Comparison of ENCODE assay signal across 1 fruit fly cellular context in genomic region chr3L:9410754-9411423, dm6.
TF ChIP-seq lines count a peak whose summit lies in the region.

Gene CG4022, minus strand, starts transcription at chr3L:9410832.
Gene Cpsf5, plus strand, starts transcription at chr3L:9411038.

TF ChIP-seq in whole organism, embryonic, 481 proteins besides CTCF, POLR2A, EP300 and RAD21 (continued from another document and continues in another):
- TF ChIP-seq pzg (GFP tag; optimal IDR thresholded peaks at IDR 0.05; lab: Kevin White, UChicago), result peak; percentile 82
- TF ChIP-seq Deaf1 (tag; optimal IDR thresholded peaks at IDR 0.05; lab: Kevin White, UChicago), result peak; percentile 60
- TF ChIP-seq crol (GFP tag; IDR thresholded peaks at IDR 0.05; lab: Robert Waterston, UW), result no peak
- TF ChIP-seq pfk (GFP tag; optimal IDR thresholded peaks at IDR 0.05; lab: Kevin White, UChicago), result no peak
- TF ChIP-seq chn (GFP tag; optimal IDR thresholded peaks at IDR 0.05; lab: Kevin White, UChicago), result peak; percentile 84
- no peak for TF ChIP-seq Dip2 (GFP tag; IDR thresholded peaks at IDR 0.05; lab: Robert Waterston, UW)
- no peak for TF ChIP-seq CG12236 (GFP tag; optimal IDR thresholded peaks at IDR 0.05; lab: Kevin White, UChicago)
- TF ChIP-seq MBD-R2 (GFP tag; IDR thresholded peaks at IDR 0.05; lab: Robert Waterston, UW), result peak; percentile 84
- TF ChIP-seq tup (GFP tag; optimal IDR thresholded peaks at IDR 0.05; lab: Kevin White, UChicago), result peak; percentile 41
- peak; percentile 79 for TF ChIP-seq al (GFP tag; IDR thresholded peaks at IDR 0.05; lab: Robert Waterston, UW)
- no peak for TF ChIP-seq corto (GFP tag; optimal IDR thresholded peaks at IDR 0.05; lab: Kevin White, UChicago)
- peak; percentile 100 for TF ChIP-seq CG15514 (GFP tag; optimal IDR thresholded peaks at IDR 0.05; lab: Kevin White, UChicago)
- no peak for TF ChIP-seq cg (GFP tag; optimal IDR thresholded peaks at IDR 0.05; lab: Kevin White, UChicago)
- no peak for TF ChIP-seq CG8359 (GFP tag; optimal IDR thresholded peaks at IDR 0.05; lab: Kevin White, UChicago; ENCODE audit: borderline replicate concordance)
- TF ChIP-seq CG10959 (GFP tag; IDR thresholded peaks at IDR 0.05; lab: Robert Waterston, UW), result peak; percentile 70
- TF ChIP-seq Sox102F (GFP tag; optimal IDR thresholded peaks at IDR 0.05; lab: Kevin White, UChicago), result peak; percentile 82
- TF ChIP-seq CG7963 (GFP tag; IDR thresholded peaks at IDR 0.05; lab: Robert Waterston, UW; ENCODE audit: partially characterized antibody), result no peak
- peak; percentile 81 for TF ChIP-seq tin (GFP tag; optimal IDR thresholded peaks at IDR 0.05; lab: Kevin White, UChicago)
- TF ChIP-seq Rfx (GFP tag; IDR thresholded peaks at IDR 0.05; lab: Robert Waterston, UW), result peak; percentile 88
- peak; percentile 36 for TF ChIP-seq CG8281 (tag; optimal IDR thresholded peaks at IDR 0.05; lab: Kevin White, UChicago)
- peak; percentile 98 for TF ChIP-seq CG7928 (GFP tag; optimal IDR thresholded peaks at IDR 0.05; lab: Kevin White, UChicago)
- TF ChIP-seq CG18011 (GFP tag; optimal IDR thresholded peaks at IDR 0.05; lab: Kevin White, UChicago), result peak; percentile 58
- peak; percentile 92 for TF ChIP-seq CG13424 (tag; optimal IDR thresholded peaks at IDR 0.05; lab: Kevin White, UChicago)
- TF ChIP-seq ind (GFP tag; optimal IDR thresholded peaks at IDR 0.05; lab: Kevin White, UChicago), result peak; percentile 75
- TF ChIP-seq CG9817 (tag; optimal IDR thresholded peaks at IDR 0.05; lab: Kevin White, UChicago), result peak; percentile 90
- TF ChIP-seq CG7271 (tag; optimal IDR thresholded peaks at IDR 0.05; lab: Kevin White, UChicago), result peak; percentile 67
- TF ChIP-seq row (GFP tag; IDR thresholded peaks at IDR 0.05; lab: Robert Waterston, UW), result peak; percentile 95
- TF ChIP-seq ci (GFP tag; IDR thresholded peaks at IDR 0.05; lab: Robert Waterston, UW), result peak; percentile 90
- peak; percentile 53 for TF ChIP-seq Dip3 (GFP tag; optimal IDR thresholded peaks at IDR 0.05; lab: Kevin White, UChicago)
- peak; percentile 70 for TF ChIP-seq CG11247 (GFP tag; IDR thresholded peaks at IDR 0.05; lab: Robert Waterston, UW)
- TF ChIP-seq Side (GFP tag; optimal IDR thresholded peaks at IDR 0.05; lab: Kevin White, UChicago), result peak; percentile 34
- TF ChIP-seq vnd (GFP tag; IDR thresholded peaks at IDR 0.05; lab: Robert Waterston, UW; ENCODE audit: partially characterized antibody), result no peak
- no peak for TF ChIP-seq Lpt (GFP tag; optimal IDR thresholded peaks at IDR 0.05; lab: Kevin White, UChicago)
- TF ChIP-seq CG12219 (GFP tag; optimal IDR thresholded peaks at IDR 0.05; lab: Kevin White, UChicago), result peak; percentile 69
- TF ChIP-seq Awh (GFP tag; IDR thresholded peaks at IDR 0.05; lab: Robert Waterston, UW), result peak; percentile 62; the same call in 1 of the 2 replicates
- peak; percentile 68 for TF ChIP-seq CG18476 (GFP tag; optimal IDR thresholded peaks at IDR 0.05; lab: Kevin White, UChicago)
- no peak for TF ChIP-seq CG14860 (GFP tag; IDR thresholded peaks at IDR 0.05; lab: Robert Waterston, UW; ENCODE audit: partially characterized antibody)
- TF ChIP-seq Med (GFP tag; lab: Kevin White, UChicago), result peak; percentile 92
- no peak for TF ChIP-seq CG6854 (GFP tag; optimal IDR thresholded peaks at IDR 0.05; lab: Kevin White, UChicago)
- no peak for TF ChIP-seq tna (GFP tag; IDR thresholded peaks at IDR 0.05; lab: Robert Waterston, UW; ENCODE audit: partially characterized antibody)
- TF ChIP-seq CG8388 (GFP tag; optimal IDR thresholded peaks at IDR 0.05; lab: Kevin White, UChicago), result peak; percentile 78
- peak; percentile 78 for TF ChIP-seq Ada2b (GFP tag; IDR thresholded peaks at IDR 0.05; lab: Robert Waterston, UW)
- peak; percentile 73 for TF ChIP-seq mam (GFP tag; optimal IDR thresholded peaks at IDR 0.05; lab: Kevin White, UChicago)
- TF ChIP-seq tio (GFP tag; optimal IDR thresholded peaks at IDR 0.05; lab: Kevin White, UChicago), result no peak
- TF ChIP-seq Lhr (GFP tag; optimal IDR thresholded peaks at IDR 0.05; lab: Kevin White, UChicago), result peak; percentile 80
- TF ChIP-seq wdn (GFP tag; IDR thresholded peaks at IDR 0.05; lab: Robert Waterston, UW), result peak; percentile 55; the same call in 1 of the 2 replicates
- no peak for TF ChIP-seq her (GFP tag; optimal IDR thresholded peaks at IDR 0.05; lab: Kevin White, UChicago)
- TF ChIP-seq Poxn (GFP tag; IDR thresholded peaks at IDR 0.05; lab: Robert Waterston, UW), result peak; percentile 56; the same call in 1 of the 2 replicates
- peak; percentile 67 for TF ChIP-seq Bdp1 (GFP tag; optimal IDR thresholded peaks at IDR 0.05; lab: Kevin White, UChicago)
- TF ChIP-seq CG34422 (GFP tag; IDR thresholded peaks at IDR 0.05; lab: Robert Waterston, UW), result peak; percentile 80
- no peak for TF ChIP-seq fru (optimal IDR thresholded peaks at IDR 0.05; lab: Kevin White, UChicago)
- TF ChIP-seq usp (GFP tag; optimal IDR thresholded peaks at IDR 0.05; lab: Kevin White, UChicago), result no peak
- TF ChIP-seq CG12104 (GFP tag; optimal IDR thresholded peaks at IDR 0.05; lab: Kevin White, UChicago), result peak; percentile 85
- peak; percentile 87 for TF ChIP-seq PHDP (tag; optimal IDR thresholded peaks at IDR 0.05; lab: Kevin White, UChicago)
- TF ChIP-seq HLH4C (GFP tag; IDR thresholded peaks at IDR 0.05; lab: Robert Waterston, UW; ENCODE audit: partially characterized antibody), result peak; percentile 41; the same call in 1 of the 3 replicates
- no peak for TF ChIP-seq jigr1 (GFP tag; IDR thresholded peaks at IDR 0.05; lab: Robert Waterston, UW)
- TF ChIP-seq schlank (tag; optimal IDR thresholded peaks at IDR 0.05; lab: Kevin White, UChicago), result peak; percentile 63
- TF ChIP-seq ham (GFP tag; IDR thresholded peaks at IDR 0.05; lab: Robert Waterston, UW), result peak; percentile 52; the same call in 1 of the 2 replicates
- peak; percentile 67 for TF ChIP-seq CG10462 (GFP tag; optimal IDR thresholded peaks at IDR 0.05; lab: Kevin White, UChicago)
- TF ChIP-seq nerfin-2 (GFP tag; IDR thresholded peaks at IDR 0.05; lab: Robert Waterston, UW; ENCODE audit: partially characterized antibody), result no peak
- TF ChIP-seq Hand (GFP tag; optimal IDR thresholded peaks at IDR 0.05; lab: Kevin White, UChicago), result peak; percentile 55
- peak; percentile 46 for TF ChIP-seq CG31388 (GFP tag; optimal IDR thresholded peaks at IDR 0.05; lab: Kevin White, UChicago)
- no peak for TF ChIP-seq p53 (GFP tag; optimal IDR thresholded peaks at IDR 0.05; lab: Kevin White, UChicago)
- TF ChIP-seq odd (GFP tag; optimal IDR thresholded peaks at IDR 0.05; lab: Kevin White, UChicago), result peak; percentile 57
- peak; percentile 93 for TF ChIP-seq Dbx (GFP tag; IDR thresholded peaks at IDR 0.05; lab: Robert Waterston, UW)
- TF ChIP-seq CG4730 (GFP tag; IDR thresholded peaks at IDR 0.05; lab: Robert Waterston, UW), result peak; percentile 62
- TF ChIP-seq BEAF-32 (GFP tag; optimal IDR thresholded peaks at IDR 0.05; lab: Kevin White, UChicago), result peak; percentile 52
- TF ChIP-seq CG15011 (GFP tag; optimal IDR thresholded peaks at IDR 0.05; lab: Kevin White, UChicago), result peak; percentile 29
- no peak for TF ChIP-seq aop (GFP tag; IDR thresholded peaks at IDR 0.05; lab: Robert Waterston, UW)
- TF ChIP-seq eve (GFP tag; optimal IDR thresholded peaks at IDR 0.05; lab: Kevin White, UChicago), result no peak
- TF ChIP-seq Trl (optimal IDR thresholded peaks at IDR 0.05; lab: Kevin White, UChicago), result no peak
- peak; percentile 57 for TF ChIP-seq Trl (GFP tag; optimal IDR thresholded peaks at IDR 0.05; lab: Kevin White, UChicago)
- TF ChIP-seq Sin3A (optimal IDR thresholded peaks at IDR 0.05; lab: Kevin White, UChicago), result peak; percentile 77
- TF ChIP-seq CG6254 (GFP tag; optimal IDR thresholded peaks at IDR 0.05; lab: Kevin White, UChicago), result peak; percentile 51
- peak; percentile 49; the same call in 1 of the 2 replicates for TF ChIP-seq inv (GFP tag; IDR thresholded peaks at IDR 0.05; lab: Robert Waterston, UW; ENCODE audit: partially characterized antibody)
- TF ChIP-seq Drgx (GFP tag; IDR thresholded peaks at IDR 0.05; lab: Robert Waterston, UW), result peak; percentile 39
- TF ChIP-seq Ssrp (tag; optimal IDR thresholded peaks at IDR 0.05; lab: Kevin White, UChicago), result peak; percentile 84
- TF ChIP-seq YL-1 (GFP tag; optimal IDR thresholded peaks at IDR 0.05; lab: Kevin White, UChicago), result peak; percentile 88
- TF ChIP-seq Dfd (GFP tag; optimal IDR thresholded peaks at IDR 0.05; lab: Kevin White, UChicago), result no peak
- TF ChIP-seq CG12942 (GFP tag; optimal IDR thresholded peaks at IDR 0.05; lab: Kevin White, UChicago), result peak; percentile 73
- TF ChIP-seq toy (GFP tag; IDR thresholded peaks at IDR 0.05; lab: Robert Waterston, UW), result peak; percentile 24; the same call in 1 of the 2 replicates
- TF ChIP-seq CG7839 (tag; optimal IDR thresholded peaks at IDR 0.05; lab: Kevin White, UChicago), result peak; percentile 79
- TF ChIP-seq CG18599 (GFP tag; optimal IDR thresholded peaks at IDR 0.05; lab: Kevin White, UChicago), result peak; percentile 88
- TF ChIP-seq CG1603 (tag; optimal IDR thresholded peaks at IDR 0.05; lab: Kevin White, UChicago), result peak; percentile 64
- TF ChIP-seq Scr (GFP tag; IDR thresholded peaks at IDR 0.05; lab: Robert Waterston, UW; ENCODE audit: partially characterized antibody), result peak; percentile 41; the same call in 1 of the 2 replicates
- peak; percentile 27 for TF ChIP-seq CG12071 (GFP tag; optimal IDR thresholded peaks at IDR 0.05; lab: Kevin White, UChicago)
- peak; percentile 87 for TF ChIP-seq CG13775 (GFP tag; optimal IDR thresholded peaks at IDR 0.05; lab: Kevin White, UChicago)
- TF ChIP-seq ash1 (GFP tag; optimal IDR thresholded peaks at IDR 0.05; lab: Kevin White, UChicago), result no peak
- TF ChIP-seq Asciz (GFP tag; optimal IDR thresholded peaks at IDR 0.05; lab: Kevin White, UChicago), result peak; percentile 52
- peak; percentile 76; the same call in 2 of the 3 replicates for TF ChIP-seq CG11093 (GFP tag; IDR thresholded peaks at IDR 0.05; lab: Robert Waterston, UW)
- TF ChIP-seq ro (GFP tag; IDR thresholded peaks at IDR 0.05; lab: Robert Waterston, UW), result no peak
- peak; percentile 84 for TF ChIP-seq CG9727 (GFP tag; optimal IDR thresholded peaks at IDR 0.05; lab: Kevin White, UChicago)
- TF ChIP-seq bab2 (GFP tag; optimal IDR thresholded peaks at IDR 0.05; lab: Kevin White, UChicago), result peak; percentile 72
- TF ChIP-seq tx (GFP tag; optimal IDR thresholded peaks at IDR 0.05; lab: Kevin White, UChicago), result peak; percentile 40
- TF ChIP-seq crc (GFP tag; optimal IDR thresholded peaks at IDR 0.05; lab: Kevin White, UChicago), result no peak
- no peak for TF ChIP-seq ftz-f1 (GFP tag; optimal IDR thresholded peaks at IDR 0.05; lab: Kevin White, UChicago)
- peak; percentile 68 for TF ChIP-seq Taf1 (GFP tag; IDR thresholded peaks at IDR 0.05; lab: Robert Waterston, UW)
- TF ChIP-seq en (GFP tag; optimal IDR thresholded peaks at IDR 0.05; lab: Kevin White, UChicago), result no peak
- peak; percentile 84 for TF ChIP-seq Ptx1 (GFP tag; IDR thresholded peaks at IDR 0.05; lab: Robert Waterston, UW)
- TF ChIP-seq lilli (GFP tag; optimal IDR thresholded peaks at IDR 0.05; lab: Kevin White, UChicago), result peak; percentile 90
- peak; percentile 73 for TF ChIP-seq bcd (GFP tag; optimal IDR thresholded peaks at IDR 0.05; lab: Kevin White, UChicago)
- peak; percentile 48; the same call in 1 of the 2 replicates for TF ChIP-seq amos (GFP tag; IDR thresholded peaks at IDR 0.05; lab: Robert Waterston, UW; ENCODE audit: partially characterized antibody)
- TF ChIP-seq nom (GFP tag; optimal IDR thresholded peaks at IDR 0.05; lab: Kevin White, UChicago), result peak; percentile 28
- peak; percentile 50 for TF ChIP-seq MESR4 (GFP tag; optimal IDR thresholded peaks at IDR 0.05; lab: Kevin White, UChicago)
- TF ChIP-seq gsb (GFP tag; IDR thresholded peaks at IDR 0.05; lab: Robert Waterston, UW), result peak; percentile 39; the same call in 1 of the 2 replicates
- TF ChIP-seq knrl (GFP tag; IDR thresholded peaks at IDR 0.05; lab: Robert Waterston, UW; ENCODE audit: partially characterized antibody), result peak; percentile 61
- peak; percentile 70 for TF ChIP-seq CG16815 (GFP tag; optimal IDR thresholded peaks at IDR 0.05; lab: Kevin White, UChicago)
- peak; percentile 89; the same call in 1 of the 2 replicates for TF ChIP-seq rib (GFP tag; IDR thresholded peaks at IDR 0.05; lab: Robert Waterston, UW)
- TF ChIP-seq phol (tag; optimal IDR thresholded peaks at IDR 0.05; lab: Kevin White, UChicago), result peak; percentile 94
- peak; percentile 77 for TF ChIP-seq ttk (GFP tag; IDR thresholded peaks at IDR 0.05; lab: Robert Waterston, UW)
- TF ChIP-seq fd102C (GFP tag; optimal IDR thresholded peaks at IDR 0.05; lab: Kevin White, UChicago), result no peak
- peak; percentile 82 for TF ChIP-seq CG11504 (tag; optimal IDR thresholded peaks at IDR 0.05; lab: Kevin White, UChicago)
- peak; percentile 91 for TF ChIP-seq CG32767 (GFP tag; IDR thresholded peaks at IDR 0.05; lab: Robert Waterston, UW)
- peak; percentile 82 for TF ChIP-seq CG17361 (GFP tag; IDR thresholded peaks at IDR 0.05; lab: Robert Waterston, UW)
- TF ChIP-seq prd (optimal IDR thresholded peaks at IDR 0.05; lab: Kevin White, UChicago), result no peak
- TF ChIP-seq prd (GFP tag; IDR thresholded peaks at IDR 0.05; lab: Robert Waterston, UW), result peak; percentile 84
- peak; percentile 70 for TF ChIP-seq ems (GFP tag; optimal IDR thresholded peaks at IDR 0.05; lab: Kevin White, UChicago)
- TF ChIP-seq CG6175 (GFP tag; IDR thresholded peaks at IDR 0.05; lab: Robert Waterston, UW), result peak; percentile 19; the same call in 1 of the 3 replicates
- peak; percentile 51 for TF ChIP-seq pnt (GFP tag; optimal IDR thresholded peaks at IDR 0.05; lab: Kevin White, UChicago)
- peak; percentile 89 for TF ChIP-seq CG9797 (GFP tag; optimal IDR thresholded peaks at IDR 0.05; lab: Kevin White, UChicago)
- TF ChIP-seq CG4328 (GFP tag; optimal IDR thresholded peaks at IDR 0.05; lab: Kevin White, UChicago), result peak; percentile 78
- TF ChIP-seq CG5180 (GFP tag; optimal IDR thresholded peaks at IDR 0.05; lab: Kevin White, UChicago), result no peak
- TF ChIP-seq CG16779 (GFP tag; IDR thresholded peaks at IDR 0.05; lab: Robert Waterston, UW), result no peak
- TF ChIP-seq CG6791 (GFP tag; IDR thresholded peaks at IDR 0.05; lab: Robert Waterston, UW; ENCODE audit: partially characterized antibody), result no peak
- TF ChIP-seq exex (tag; optimal IDR thresholded peaks at IDR 0.05; lab: Kevin White, UChicago), result peak; percentile 77
- no peak for TF ChIP-seq CG42726 (GFP tag; IDR thresholded peaks at IDR 0.05; lab: Robert Waterston, UW; ENCODE audit: partially characterized antibody)
- no peak for TF ChIP-seq dan (GFP tag; IDR thresholded peaks at IDR 0.05; lab: Robert Waterston, UW)
- TF ChIP-seq Spps (tag; optimal IDR thresholded peaks at IDR 0.05; lab: Kevin White, UChicago), result peak; percentile 67
- TF ChIP-seq wor (GFP tag; IDR thresholded peaks at IDR 0.05; lab: Robert Waterston, UW), result peak; percentile 65
- no peak for TF ChIP-seq GATAe (GFP tag; conservative IDR thresholded peaks at IDR 0.05; lab: Robert Waterston, UW)
